Fruit fly (Drosophila melanogaster) whole organism, embryonic: Measurements from ENCODE around the gene CG17666.

Experiments used
- Adf1 ChIP-seq: fragments of 200-800 bp; sonication (Bioruptor generic); IDR thresholded peaks from 2 replicates; pipeline ENCODE4 v1.3.6; 2022; ENCODE audit warnings: missing biosample characterization, missing genetic modification characterization
- B-H2 ChIP-seq: fragments of 200-800 bp; sonication (Bioruptor generic); optimal IDR thresholded peaks from 2 replicates; lab custom pipeline; 2018; ENCODE audit warnings: missing biosample characterization, mild to moderate bottlenecking, missing genetic modification characterization
- CG10209 ChIP-seq: fragments of 200-800 bp; sonication (Bioruptor generic); optimal IDR thresholded peaks from 3 replicates; lab custom pipeline; 2017; ENCODE audit warnings: missing biosample characterization, mild to moderate bottlenecking, missing genetic modification characterization, missing genetic modification reagents
- CG10431 ChIP-seq: fragments of 200-800 bp; sonication (Bioruptor generic); optimal IDR thresholded peaks from 3 replicates; lab custom pipeline; 2018; ENCODE audit warnings: missing biosample characterization, mild to moderate bottlenecking, missing genetic modification characterization
- CG10462 ChIP-seq: fragments of 200-800 bp; sonication (Bioruptor generic); optimal IDR thresholded peaks from 2 replicates; lab custom pipeline; 2016; ENCODE audit warnings: missing biosample characterization, missing genetic modification characterization
- CG10654 ChIP-seq: fragments of 200-800 bp; sonication (Bioruptor generic); optimal IDR thresholded peaks from 2 replicates; lab custom pipeline; 2016; ENCODE audit warnings: missing biosample characterization, missing genetic modification characterization
- CG12391 ChIP-seq: fragments of 200-800 bp; sonication (Bioruptor generic); optimal IDR thresholded peaks from 3 replicates; lab custom pipeline; 2018; ENCODE audit warnings: missing biosample characterization, mild to moderate bottlenecking, missing genetic modification characterization, moderate library complexity
- CG14667 ChIP-seq: fragments of 200-800 bp; sonication (Bioruptor generic); IDR thresholded peaks from 2 replicates; pipeline ENCODE4 v1.3.6; 2022; ENCODE audit warnings: missing biosample characterization, missing genetic modification characterization
- CG15514 ChIP-seq: fragments of 200-800 bp; sonication (Bioruptor generic); optimal IDR thresholded peaks from 3 replicates; lab custom pipeline; 2017; ENCODE audit warnings: missing biosample characterization, missing genetic modification characterization, mild to moderate bottlenecking, moderate library complexity, missing genetic modification reagents
- CG15696 ChIP-seq: fragments of 200-800 bp; sonication (Bioruptor generic); optimal IDR thresholded peaks from 2 replicates; lab custom pipeline; 2019; ENCODE audit warnings: missing biosample characterization, mild to moderate bottlenecking, missing genetic modification characterization, moderate library complexity
- CG1602 ChIP-seq: fragments of 200-800 bp; sonication (Bioruptor generic); optimal IDR thresholded peaks from 3 replicates; lab custom pipeline; 2016; ENCODE audit warnings: missing biosample characterization, missing genetic modification characterization
- CG16779 ChIP-seq: fragments of 200-800 bp; sonication (Bioruptor generic); IDR thresholded peaks from 2 replicates; pipeline ENCODE4 v1.3.6; 2022; ENCODE audit warnings: missing biosample characterization, missing genetic modification characterization
- CG17186 ChIP-seq: fragments of 200-800 bp; sonication (Bioruptor generic); optimal IDR thresholded peaks from 3 replicates; lab custom pipeline; 2017; ENCODE audit warnings: missing biosample characterization, missing genetic modification reagents, missing genetic modification characterization
- CG17612 ChIP-seq: fragments of 200-800 bp; sonication (Bioruptor generic); IDR thresholded peaks from 2 replicates; pipeline ENCODE4 v1.3.6; 2022; ENCODE audit warnings: missing biosample characterization, missing genetic modification characterization
- CG31224 ChIP-seq: fragments of 200-800 bp; sonication (Bioruptor generic); IDR thresholded peaks from 2 replicates; pipeline ENCODE4 v1.3.6; 2022; ENCODE audit warnings: missing biosample characterization, missing genetic modification characterization
- CG31388 ChIP-seq: fragments of 200-800 bp; sonication (Bioruptor generic); optimal IDR thresholded peaks from 2 replicates; lab custom pipeline; 2016; ENCODE audit warnings: missing biosample characterization, missing genetic modification characterization
- CG6683 ChIP-seq: fragments of 200-800 bp; sonication (Bioruptor generic); optimal IDR thresholded peaks from 2 replicates; lab custom pipeline; 2017; ENCODE audit warnings: missing biosample characterization, mild to moderate bottlenecking, missing genetic modification characterization, missing genetic modification reagents
- CG7987 ChIP-seq: fragments of 200-800 bp; sonication (Bioruptor generic); optimal IDR thresholded peaks from 2 replicates; lab custom pipeline; 2018; ENCODE audit warnings: missing biosample characterization, mild to moderate bottlenecking, missing genetic modification characterization, moderate library complexity
- CG8281 ChIP-seq: fragments of 200-800 bp; sonication (Bioruptor generic); optimal IDR thresholded peaks from 2 replicates; lab custom pipeline; 2018; ENCODE audit warnings: missing biosample characterization, mild to moderate bottlenecking, missing genetic modification characterization, moderate library complexity
- CG8359 ChIP-seq: fragments of 200-800 bp; sonication (Bioruptor generic); optimal IDR thresholded peaks from 2 replicates; lab custom pipeline; 2017; ENCODE audit warnings: missing biosample characterization, mild to moderate bottlenecking, missing genetic modification characterization, borderline replicate concordance
- CG9932 ChIP-seq: fragments of 200-800 bp; sonication (Bioruptor generic); IDR thresholded peaks from 2 replicates; pipeline ENCODE4 v1.3.6; 2022; ENCODE audit warnings: missing biosample characterization, missing genetic modification characterization
- Dad ChIP-seq: fragments of 200-800 bp; sonication (Bioruptor generic); optimal IDR thresholded peaks from 3 replicates; lab custom pipeline; 2016; ENCODE audit warnings: missing biosample characterization, missing genetic modification characterization
- Dek ChIP-seq: fragments of 200-800 bp; sonication (Bioruptor generic); optimal IDR thresholded peaks from 3 replicates; lab custom pipeline; 2019; ENCODE audit warnings: missing biosample characterization, mild to moderate bottlenecking, missing genetic modification characterization, moderate library complexity
- E2f2 ChIP-seq: fragments of 200-800 bp; sonication (Bioruptor generic); IDR thresholded peaks from 2 replicates; pipeline ENCODE4 v1.3.6; 2022; ENCODE audit warnings: missing biosample characterization, missing genetic modification characterization
- Elba2 ChIP-seq: fragments of 200-800 bp; sonication (Bioruptor generic); optimal IDR thresholded peaks from 3 replicates; lab custom pipeline; 2016; ENCODE audit warnings: missing biosample characterization, missing genetic modification characterization
- Ets97D ChIP-seq: fragments of 200-800 bp; sonication (Bioruptor generic); optimal IDR thresholded peaks from 3 replicates; lab custom pipeline; 2016; ENCODE audit warnings: missing biosample characterization, missing genetic modification characterization
- H15 ChIP-seq: fragments of 200-800 bp; sonication (Bioruptor generic); IDR thresholded peaks from 3 replicates; pipeline ENCODE4 v1.3.6; 2022; ENCODE audit warnings: missing biosample characterization, missing genetic modification characterization
- Jarid2 ChIP-seq: fragments of 200-800 bp; sonication (Bioruptor generic); optimal IDR thresholded peaks from 3 replicates; lab custom pipeline; 2017; ENCODE audit warnings: mild to moderate bottlenecking, missing biosample characterization, missing genetic modification reagents, missing genetic modification characterization
- Mrtf ChIP-seq: fragments of 200-800 bp; sonication (Bioruptor generic); IDR thresholded peaks from 3 replicates; pipeline ENCODE4 v1.3.6; 2022; ENCODE audit warnings: missing biosample characterization, missing genetic modification characterization
- Nf-YB ChIP-seq: fragments of 200-800 bp; sonication (Bioruptor generic); optimal IDR thresholded peaks from 3 replicates; lab custom pipeline; 2019; ENCODE audit warnings: missing biosample characterization, mild to moderate bottlenecking, missing genetic modification characterization, moderate library complexity
- Xrp1 ChIP-seq: fragments of 200-800 bp; sonication (Bioruptor generic); IDR thresholded peaks from 2 replicates; pipeline ENCODE4 v1.3.6; 2022; ENCODE audit warnings: missing biosample characterization, missing genetic modification characterization
- al ChIP-seq: fragments of 200-800 bp; sonication (Bioruptor generic); IDR thresholded peaks from 2 replicates; pipeline ENCODE4 v1.3.6; 2022; ENCODE audit warnings: missing biosample characterization, missing genetic modification characterization
- ara ChIP-seq: fragments of 200-800 bp; sonication (Bioruptor generic); IDR thresholded peaks from 2 replicates; pipeline ENCODE4 v1.3.6; 2022; ENCODE audit warnings: missing biosample characterization, missing genetic modification characterization
- ash1 ChIP-seq: fragments of 200-800 bp; sonication (Bioruptor generic); optimal IDR thresholded peaks from 2 replicates; lab custom pipeline; 2018; ENCODE audit warnings: missing biosample characterization, mild to moderate bottlenecking, missing genetic modification characterization
- corto ChIP-seq: fragments of 200-800 bp; sonication (Bioruptor generic); optimal IDR thresholded peaks from 2 replicates; lab custom pipeline; 2016; ENCODE audit warnings: missing biosample characterization, mild to moderate bottlenecking, missing genetic modification characterization, moderate library complexity
- crc ChIP-seq: fragments of 200-800 bp; sonication (Bioruptor generic); optimal IDR thresholded peaks from 2 replicates; lab custom pipeline; 2016; ENCODE audit warnings: missing biosample characterization, missing genetic modification characterization
- danr ChIP-seq: fragments of 200-800 bp; sonication (Bioruptor generic); IDR thresholded peaks from 2 replicates; pipeline ENCODE4 v1.3.6; 2022; ENCODE audit warnings: missing biosample characterization, missing genetic modification characterization
- dmrt99B ChIP-seq: fragments of 200-800 bp; sonication (Bioruptor generic); optimal IDR thresholded peaks from 2 replicates; lab custom pipeline; 2018; ENCODE audit warnings: missing biosample characterization, mild to moderate bottlenecking, missing genetic modification characterization, moderate library complexity
- eve ChIP-seq, 2 experiments: fragments of >200 bp; optimal IDR thresholded peaks; 2 replicates each; lab custom pipeline; 2017; ENCODE audit warnings: missing biosample characterization in 2 of 2, missing genetic modification characterization in 2 of 2
- gce ChIP-seq: fragments of 200-800 bp; sonication (Bioruptor generic); IDR thresholded peaks from 3 replicates; pipeline ENCODE4 v1.3.6; 2022; ENCODE audit warnings: missing biosample characterization, missing genetic modification characterization
- gsb-n ChIP-seq: fragments of 200-800 bp; sonication (Bioruptor generic); optimal IDR thresholded peaks from 3 replicates; lab custom pipeline; 2018; ENCODE audit warnings: missing biosample characterization, mild to moderate bottlenecking, missing genetic modification characterization
- ken ChIP-seq: fragments of 200-800 bp; sonication (Bioruptor generic); IDR thresholded peaks from 3 replicates; pipeline ENCODE4 v1.3.6; 2022; ENCODE audit warnings: missing biosample characterization, missing genetic modification characterization
- kni ChIP-seq: fragments of 200-800 bp; sonication (Bioruptor generic); optimal IDR thresholded peaks from 3 replicates; lab custom pipeline; 2017; ENCODE audit warnings: mild to moderate bottlenecking, missing biosample characterization, missing genetic modification reagents, missing genetic modification characterization
- maf-S ChIP-seq: fragments of 200-800 bp; sonication (Bioruptor generic); optimal IDR thresholded peaks from 2 replicates; lab custom pipeline; 2016; ENCODE audit warnings: missing biosample characterization, missing genetic modification characterization
- onecut ChIP-seq: fragments of 200-800 bp; sonication (Bioruptor generic); IDR thresholded peaks from 2 replicates; pipeline ENCODE4 v1.3.6; 2022; ENCODE audit warnings: missing biosample characterization, missing genetic modification characterization
- p53 ChIP-seq: fragments of 200-800 bp; sonication (Bioruptor generic); optimal IDR thresholded peaks from 2 replicates; lab custom pipeline; 2016; ENCODE audit warnings: missing biosample characterization, missing genetic modification characterization
- pho ChIP-seq: fragments of 200-800 bp; sonication (Bioruptor generic); optimal IDR thresholded peaks from 2 replicates; lab custom pipeline; 2016; ENCODE audit warnings: missing biosample characterization, missing genetic modification characterization
- pnt ChIP-seq: fragments of 200-800 bp; sonication (Bioruptor generic); optimal IDR thresholded peaks from 3 replicates; lab custom pipeline; 2016; ENCODE audit warnings: missing biosample characterization, missing genetic modification characterization
- sna ChIP-seq: fragments of 200-800 bp; sonication (Bioruptor generic); IDR thresholded peaks from 2 replicates; pipeline ENCODE4 v1.3.6; 2022; ENCODE audit warnings: missing biosample characterization, missing genetic modification characterization; ENCODE audit not compliant: partially characterized antibody
- trem ChIP-seq: fragments of 200-800 bp; optimal IDR thresholded peaks from 3 replicates; lab custom pipeline; 2019; ENCODE audit warnings: missing biosample characterization, mild to moderate bottlenecking, missing genetic modification characterization, moderate library complexity
- usp ChIP-seq: fragments of >200 bp; optimal IDR thresholded peaks from 2 replicates; lab custom pipeline; 2017; ENCODE audit warnings: missing biosample characterization, missing genetic modification characterization
- vvl ChIP-seq: fragments of 200-800 bp; sonication (Bioruptor generic); IDR thresholded peaks from 2 replicates; pipeline ENCODE4 v1.3.6; 2022; ENCODE audit warnings: missing biosample characterization, missing genetic modification characterization

Gene CG17666

dm6 chr3L:12798795-12799311, 17.7 kb downstream of the CG17666 start (continued):
- peak; percentile 28 for TF ChIP-seq kni (GFP tag; lab: Kevin White, UChicago)
- TF ChIP-seq CG31224 (GFP tag; lab: Robert Waterston, UW) = no peak
- no peak for TF ChIP-seq CG31388 (GFP tag; lab: Kevin White, UChicago)
- no peak for TF ChIP-seq Mrtf
- TF ChIP-seq al (GFP tag; lab: Robert Waterston, UW) = no peak
- TF ChIP-seq Dad (GFP tag; lab: Kevin White, UChicago) = peak; percentile 15
- TF ChIP-seq ara (GFP tag; lab: Robert Waterston, UW) = no peak
- no peak; the same call in 1 of the 2 replicates for TF ChIP-seq E2f2 (GFP tag; lab: Robert Waterston, UW)
- no peak for TF ChIP-seq ken
- TF ChIP-seq dmrt99B (tag; lab: Kevin White, UChicago) = peak; percentile 16
- TF ChIP-seq CG15696 (tag; lab: Kevin White, UChicago) = no peak
- TF ChIP-seq Ets97D (GFP tag; lab: Kevin White, UChicago) = no peak
- TF ChIP-seq Elba2 (GFP tag; lab: Kevin White, UChicago) = no peak
- TF ChIP-seq usp (GFP tag; lab: Kevin White, UChicago) = no peak
- TF ChIP-seq gsb-n (tag; lab: Kevin White, UChicago) = no peak
- no peak for TF ChIP-seq Adf1 (GFP tag; lab: Robert Waterston, UW)
- TF ChIP-seq Xrp1 (GFP tag; lab: Robert Waterston, UW) = peak; percentile 43; the same call in 1 of the 2 replicates
- no peak for TF ChIP-seq CG10209 (GFP tag; lab: Kevin White, UChicago)
- no peak for TF ChIP-seq CG12391 (tag; lab: Kevin White, UChicago)
- no peak for TF ChIP-seq ash1
- no peak for TF ChIP-seq sna (GFP tag; lab: Robert Waterston, UW)
- TF ChIP-seq CG8359 (GFP tag; lab: Kevin White, UChicago) = no peak
- no peak for TF ChIP-seq onecut (GFP tag; lab: Robert Waterston, UW)
- no peak for TF ChIP-seq CG10431 (GFP tag; lab: Kevin White, UChicago)
- TF ChIP-seq gce = no peak
- no peak for TF ChIP-seq H15
- no peak for TF ChIP-seq B-H2 (GFP tag; lab: Kevin White, UChicago)
- TF ChIP-seq CG17186 (GFP tag; lab: Kevin White, UChicago) = no peak
- no peak for TF ChIP-seq corto (GFP tag; lab: Kevin White, UChicago)
- TF ChIP-seq crc = no peak
- TF ChIP-seq eve (GFP tag; optimal IDR thresholded peaks at IDR 0.05; lab: Kevin White, UChicago) = peak in 1 of 2 experiments; percentile 67
- TF ChIP-seq pnt (GFP tag; lab: Kevin White, UChicago) = no peak
- TF ChIP-seq CG16779 (GFP tag; lab: Robert Waterston, UW) = no peak
- TF ChIP-seq vvl (GFP tag; lab: Robert Waterston, UW) = no peak; the same call in 1 of the 2 replicates
- no peak for TF ChIP-seq CG17612 (GFP tag; lab: Robert Waterston, UW)
- TF ChIP-seq pho (GFP tag; lab: Kevin White, UChicago) = no peak
- TF ChIP-seq danr (GFP tag; lab: Robert Waterston, UW) = no peak
- TF ChIP-seq CG14667 (GFP tag; lab: Robert Waterston, UW) = no peak
- TF ChIP-seq maf-S (GFP tag; lab: Kevin White, UChicago) = no peak
- no peak for TF ChIP-seq Jarid2
- no peak for TF ChIP-seq Nf-YB (GFP tag; lab: Kevin White, UChicago)
- no peak for TF ChIP-seq CG6683 (GFP tag; lab: Kevin White, UChicago)
- no peak for TF ChIP-seq CG10654 (GFP tag; lab: Kevin White, UChicago)
- TF ChIP-seq Dek (tag; lab: Kevin White, UChicago) = no peak
- TF ChIP-seq CG7987 (GFP tag; lab: Kevin White, UChicago) = no peak
- TF ChIP-seq CG10462 = no peak
- TF ChIP-seq CG9932 (GFP tag; lab: Robert Waterston, UW) = no peak
- TF ChIP-seq CG1602 = no peak
- no peak for TF ChIP-seq p53 (GFP tag; lab: Kevin White, UChicago)
- TF ChIP-seq trem (tag; lab: Kevin White, UChicago) = no peak
- TF ChIP-seq CG15514 (GFP tag; lab: Kevin White, UChicago) = no peak
- TF ChIP-seq CG8281 = no peak
